In genomic region chr2L:18504881-18505280, dm6 we compare ENCODE assay signal across 2 fruit fly cellular contexts.
TF ChIP-seq lines count a peak whose summit lies in the region.

No protein-coding gene starts in this region.

TF ChIP-seq in whole organism, embryonic, 481 proteins besides CTCF, POLR2A, EP300 and RAD21 (continued from another document and continues in another):
- peak; percentile 62; the same call in 1 of the 3 replicates for TF ChIP-seq otp (GFP tag; IDR thresholded peaks at IDR 0.05; lab: Robert Waterston, UW)
- TF ChIP-seq CG14014 (GFP tag; IDR thresholded peaks at IDR 0.05; lab: Robert Waterston, UW) = no peak
- TF ChIP-seq gem (tag; optimal IDR thresholded peaks at IDR 0.05; lab: Kevin White, UChicago) = peak; percentile 78
- TF ChIP-seq CG16815 (GFP tag; optimal IDR thresholded peaks at IDR 0.05; lab: Kevin White, UChicago) = peak; percentile 59
- TF ChIP-seq salm (tag; optimal IDR thresholded peaks at IDR 0.05; lab: Kevin White, UChicago) = peak; percentile 29
- TF ChIP-seq CG2129 (GFP tag; IDR thresholded peaks at IDR 0.05; lab: Robert Waterston, UW; ENCODE audit: partially characterized antibody) = no peak
- TF ChIP-seq CG2889 (GFP tag; IDR thresholded peaks at IDR 0.05; lab: Robert Waterston, UW) = no peak
- TF ChIP-seq pfk (GFP tag; optimal IDR thresholded peaks at IDR 0.05; lab: Kevin White, UChicago) = no peak
- TF ChIP-seq grn (GFP tag; optimal IDR thresholded peaks at IDR 0.05; lab: Kevin White, UChicago) = no peak
- TF ChIP-seq scrt (GFP tag; optimal IDR thresholded peaks at IDR 0.05; lab: Kevin White, UChicago) = no peak
- no peak for TF ChIP-seq CG3838 (GFP tag; optimal IDR thresholded peaks at IDR 0.05; lab: Kevin White, UChicago)
- TF ChIP-seq ham (GFP tag; IDR thresholded peaks at IDR 0.05; lab: Robert Waterston, UW) = no peak
- peak; percentile 2 for TF ChIP-seq tin (GFP tag; optimal IDR thresholded peaks at IDR 0.05; lab: Kevin White, UChicago)
- no peak for TF ChIP-seq Deaf1 (tag; optimal IDR thresholded peaks at IDR 0.05; lab: Kevin White, UChicago)
- TF ChIP-seq CG15073 (GFP tag; optimal IDR thresholded peaks at IDR 0.05; lab: Kevin White, UChicago) = no peak
- no peak for TF ChIP-seq CG7963 (GFP tag; IDR thresholded peaks at IDR 0.05; lab: Robert Waterston, UW; ENCODE audit: partially characterized antibody)
- peak; percentile 62 for TF ChIP-seq CG17359 (tag; optimal IDR thresholded peaks at IDR 0.05; lab: Kevin White, UChicago)
- no peak for TF ChIP-seq pzg (GFP tag; optimal IDR thresholded peaks at IDR 0.05; lab: Kevin White, UChicago)
- TF ChIP-seq kay (GFP tag; optimal IDR thresholded peaks at IDR 0.05; lab: Kevin White, UChicago) = peak; percentile 1
- TF ChIP-seq dati (GFP tag; IDR thresholded peaks at IDR 0.05; lab: Robert Waterston, UW) = 0 out of 2 replicates have a peak, but pooled peaks have one; percentile 24
- peak; percentile 38 for TF ChIP-seq Six4 (GFP tag; optimal IDR thresholded peaks at IDR 0.05; lab: Kevin White, UChicago)
- TF ChIP-seq CG15269 (tag; optimal IDR thresholded peaks at IDR 0.05; lab: Kevin White, UChicago) = peak; percentile 42
- TF ChIP-seq CG13624 (GFP tag; optimal IDR thresholded peaks at IDR 0.05; lab: Kevin White, UChicago) = peak; percentile 29
- TF ChIP-seq GATAe (GFP tag; conservative IDR thresholded peaks at IDR 0.05; lab: Robert Waterston, UW) = no peak
- TF ChIP-seq CG17328 (GFP tag; IDR thresholded peaks at IDR 0.05; lab: Robert Waterston, UW) = peak; percentile 73
- TF ChIP-seq ap (GFP tag; IDR thresholded peaks at IDR 0.05; lab: Robert Waterston, UW) = 0 out of 2 replicates have a peak, but pooled peaks have one; percentile 29
- TF ChIP-seq CG6813 (GFP tag; optimal IDR thresholded peaks at IDR 0.05; lab: Kevin White, UChicago) = no peak
- peak; percentile 45 for TF ChIP-seq CG14710 (tag; optimal IDR thresholded peaks at IDR 0.05; lab: Kevin White, UChicago)
- TF ChIP-seq CG32532 (GFP tag; IDR thresholded peaks at IDR 0.05; lab: Robert Waterston, UW) = peak; percentile 38; the same call in 1 of the 2 replicates
- peak; percentile 51; the same call in 1 of the 2 replicates for TF ChIP-seq ranshi (GFP tag; IDR thresholded peaks at IDR 0.05; lab: Robert Waterston, UW)
- no peak for TF ChIP-seq CG17186 (GFP tag; optimal IDR thresholded peaks at IDR 0.05; lab: Kevin White, UChicago)
- peak; percentile 37 for TF ChIP-seq lab (GFP tag; optimal IDR thresholded peaks at IDR 0.05; lab: Kevin White, UChicago)
- TF ChIP-seq CG9609 (GFP tag; optimal IDR thresholded peaks at IDR 0.05; lab: Kevin White, UChicago) = peak; percentile 50
- TF ChIP-seq CG8089 (GFP tag; optimal IDR thresholded peaks at IDR 0.05; lab: Kevin White, UChicago) = peak; percentile 17
- peak; percentile 16 for TF ChIP-seq trem (tag; optimal IDR thresholded peaks at IDR 0.05; lab: Kevin White, UChicago)
- peak; percentile 6 for TF ChIP-seq CG18476 (GFP tag; optimal IDR thresholded peaks at IDR 0.05; lab: Kevin White, UChicago)
- TF ChIP-seq p53 (GFP tag; optimal IDR thresholded peaks at IDR 0.05; lab: Kevin White, UChicago) = no peak
- TF ChIP-seq CG6854 (GFP tag; optimal IDR thresholded peaks at IDR 0.05; lab: Kevin White, UChicago) = no peak
- TF ChIP-seq eve (GFP tag; optimal IDR thresholded peaks at IDR 0.05; lab: Kevin White, UChicago) = peak in 1 of 2 experiments; percentile 68
- peak; percentile 37; the same call in 1 of the 3 replicates for TF ChIP-seq croc (GFP tag; conservative IDR thresholded peaks at IDR 0.05; lab: Robert Waterston, UW)
- no peak for TF ChIP-seq Meics (GFP tag; optimal IDR thresholded peaks at IDR 0.05; lab: Kevin White, UChicago)
- peak; percentile 32 for TF ChIP-seq CG15601 (tag; optimal IDR thresholded peaks at IDR 0.05; lab: Kevin White, UChicago)
- TF ChIP-seq lov (optimal IDR thresholded peaks at IDR 0.05; lab: Kevin White, UChicago) = no peak
- 0 out of 3 replicates have a peak, but pooled peaks have one; percentile 55 for TF ChIP-seq lov (GFP tag; IDR thresholded peaks at IDR 0.05; lab: Robert Waterston, UW)
- peak; percentile 16 for TF ChIP-seq CG18764 (GFP tag; optimal IDR thresholded peaks at IDR 0.05; lab: Kevin White, UChicago)
- TF ChIP-seq ci (GFP tag; IDR thresholded peaks at IDR 0.05; lab: Robert Waterston, UW) = peak; percentile 74
- TF ChIP-seq Sin3A (optimal IDR thresholded peaks at IDR 0.05; lab: Kevin White, UChicago) = no peak
- 0 out of 2 replicates have a peak, but pooled peaks have one; percentile 19 for TF ChIP-seq CG9215 (GFP tag; IDR thresholded peaks at IDR 0.05; lab: Robert Waterston, UW)
- TF ChIP-seq Asciz (GFP tag; optimal IDR thresholded peaks at IDR 0.05; lab: Kevin White, UChicago) = peak; percentile 35
- TF ChIP-seq Bdp1 (GFP tag; optimal IDR thresholded peaks at IDR 0.05; lab: Kevin White, UChicago) = no peak
- peak; percentile 52 for TF ChIP-seq H2.0 (GFP tag; IDR thresholded peaks at IDR 0.05; lab: Robert Waterston, UW)
- peak; percentile 74 for TF ChIP-seq row (GFP tag; IDR thresholded peaks at IDR 0.05; lab: Robert Waterston, UW)
- no peak for TF ChIP-seq abd-A (tag; optimal IDR thresholded peaks at IDR 0.05; lab: Kevin White, UChicago)
- TF ChIP-seq Hand (GFP tag; optimal IDR thresholded peaks at IDR 0.05; lab: Kevin White, UChicago) = no peak
- peak; percentile 51 for TF ChIP-seq CG33557 (GFP tag; optimal IDR thresholded peaks at IDR 0.05; lab: Kevin White, UChicago)
- TF ChIP-seq Nf-YB (GFP tag; optimal IDR thresholded peaks at IDR 0.05; lab: Kevin White, UChicago) = peak; percentile 18
- no peak for TF ChIP-seq CG2199 (GFP tag; IDR thresholded peaks at IDR 0.05; lab: Robert Waterston, UW)
- TF ChIP-seq slbo (GFP tag; IDR thresholded peaks at IDR 0.05; lab: Robert Waterston, UW) = peak; percentile 45
- TF ChIP-seq nmo (GFP tag; optimal IDR thresholded peaks at IDR 0.05; lab: Kevin White, UChicago) = peak; percentile 68
- TF ChIP-seq CG8388 (GFP tag; optimal IDR thresholded peaks at IDR 0.05; lab: Kevin White, UChicago) = peak; percentile 64
- TF ChIP-seq CG4282 (GFP tag; optimal IDR thresholded peaks at IDR 0.05; lab: Kevin White, UChicago) = no peak
- TF ChIP-seq CrebB (tag; optimal IDR thresholded peaks at IDR 0.05; lab: Kevin White, UChicago) = no peak
- peak; percentile 51 for TF ChIP-seq CG8944 (GFP tag; optimal IDR thresholded peaks at IDR 0.05; lab: Kevin White, UChicago)
- no peak for TF ChIP-seq B-H2 (GFP tag; optimal IDR thresholded peaks at IDR 0.05; lab: Kevin White, UChicago)
- peak; percentile 22 for TF ChIP-seq Lhr (GFP tag; optimal IDR thresholded peaks at IDR 0.05; lab: Kevin White, UChicago)

TF ChIP-seq in whole organism, prepupa, 60 proteins besides CTCF, POLR2A, EP300 and RAD21 (continued from another document):
- TF ChIP-seq CG11762 (GFP tag; optimal IDR thresholded peaks at IDR 0.05; lab: Kevin White, UChicago; ENCODE audit: insufficient read depth) (peak; percentile 37), OdsH (GFP tag; optimal IDR thresholded peaks at IDR 0.05; lab: Kevin White, UChicago) (peak; percentile 65), fd59A (GFP tag; optimal IDR thresholded peaks at IDR 0.05; lab: Kevin White, UChicago) (peak; percentile 68), CG10631 (GFP tag; optimal IDR thresholded peaks at IDR 0.05; lab: Kevin White, UChicago) (peak; percentile 76), CG11902 (GFP tag; optimal IDR thresholded peaks at IDR 0.05; lab: Kevin White, UChicago) (peak; percentile 14), fd85E (GFP tag; optimal IDR thresholded peaks at IDR 0.05; lab: Kevin White, UChicago) (no peak), Hr4 (GFP tag; optimal IDR thresholded peaks at IDR 0.05; lab: Kevin White, UChicago) (peak; percentile 80), CG10669 (GFP tag; optimal IDR thresholded peaks at IDR 0.05; lab: Kevin White, UChicago) (peak; percentile 56), spab (GFP tag; optimal IDR thresholded peaks at IDR 0.05; lab: Kevin White, UChicago) (peak; percentile 60), topi (GFP tag; optimal IDR thresholded peaks at IDR 0.05; lab: Kevin White, UChicago) (peak; percentile 47), CG31627 (GFP tag; optimal IDR thresholded peaks at IDR 0.05; lab: Kevin White, UChicago) (peak; percentile 31), CG32006 (GFP tag; optimal IDR thresholded peaks at IDR 0.05; lab: Kevin White, UChicago) (peak; percentile 68), Hr38 (GFP tag; optimal IDR thresholded peaks at IDR 0.05; lab: Kevin White, UChicago) (no peak), CG6792 (GFP tag; optimal IDR thresholded peaks at IDR 0.05; lab: Kevin White, UChicago) (peak; percentile 62), CG11294 (GFP tag; IDR thresholded peaks at IDR 0.05; lab: Robert Waterston, UW) (peak; percentile 23; the same call in 1 of the 2 replicates), CG6276 (GFP tag; optimal IDR thresholded peaks at IDR 0.05; lab: Kevin White, UChicago) (peak; percentile 58), Eip78C (GFP tag; lab: Kevin White, UChicago) (peak; percentile 92), esn (GFP tag; optimal IDR thresholded peaks at IDR 0.05; lab: Kevin White, UChicago) (peak; percentile 55), CG6854 (GFP tag; optimal IDR thresholded peaks at IDR 0.05; lab: Kevin White, UChicago) (no peak), achi (GFP tag; optimal IDR thresholded peaks at IDR 0.05; lab: Kevin White, UChicago) (peak; percentile 71), CG34406 (GFP tag; optimal IDR thresholded peaks at IDR 0.05; lab: Kevin White, UChicago) (peak; percentile 51), Smox (GFP tag; optimal IDR thresholded peaks at IDR 0.05; lab: Kevin White, UChicago) (peak; percentile 30), CG6808 (GFP tag; optimal IDR thresholded peaks at IDR 0.05; lab: Kevin White, UChicago) (peak; percentile 59), CG6163 (GFP tag; IDR thresholded peaks at IDR 0.05; lab: Robert Waterston, UW) (no peak; the same call in none of the 3 replicates), Gug (GFP tag; IDR thresholded peaks at IDR 0.05; lab: Robert Waterston, UW) (peak; percentile 79), Met (GFP tag; optimal IDR thresholded peaks at IDR 0.05; lab: Kevin White, UChicago) (peak; percentile 55), net (GFP tag; optimal IDR thresholded peaks at IDR 0.05; lab: Kevin White, UChicago) (peak; percentile 66), eg (GFP tag; IDR thresholded peaks at IDR 0.05; lab: Robert Waterston, UW) (peak; percentile 79), CG9139 (GFP tag; optimal IDR thresholded peaks at IDR 0.05; lab: Kevin White, UChicago) (peak; percentile 43), CG4318 (GFP tag; optimal IDR thresholded peaks at IDR 0.05; lab: Kevin White, UChicago) (peak; percentile 49), Sox14 (GFP tag; optimal IDR thresholded peaks at IDR 0.05; lab: Kevin White, UChicago) (peak; percentile 58), CG1621 (tag; optimal IDR thresholded peaks at IDR 0.05; lab: Kevin White, UChicago) (peak; percentile 67), vri (GFP tag; optimal IDR thresholded peaks at IDR 0.05; lab: Kevin White, UChicago) (peak; percentile 21), CG3919 (GFP tag; optimal IDR thresholded peaks at IDR 0.05; lab: Kevin White, UChicago) (peak; percentile 76), CG3032 (tag; optimal IDR thresholded peaks at IDR 0.05; lab: Kevin White, UChicago) (peak; percentile 64), fkh (GFP tag; optimal IDR thresholded peaks at IDR 0.05; lab: Kevin White, UChicago) (no peak), dsx (GFP tag; optimal IDR thresholded peaks at IDR 0.05; lab: Kevin White, UChicago; ENCODE audit: poor library complexity, severe bottlenecking) (peak; percentile 71)
